In the genomic region with DNA sequence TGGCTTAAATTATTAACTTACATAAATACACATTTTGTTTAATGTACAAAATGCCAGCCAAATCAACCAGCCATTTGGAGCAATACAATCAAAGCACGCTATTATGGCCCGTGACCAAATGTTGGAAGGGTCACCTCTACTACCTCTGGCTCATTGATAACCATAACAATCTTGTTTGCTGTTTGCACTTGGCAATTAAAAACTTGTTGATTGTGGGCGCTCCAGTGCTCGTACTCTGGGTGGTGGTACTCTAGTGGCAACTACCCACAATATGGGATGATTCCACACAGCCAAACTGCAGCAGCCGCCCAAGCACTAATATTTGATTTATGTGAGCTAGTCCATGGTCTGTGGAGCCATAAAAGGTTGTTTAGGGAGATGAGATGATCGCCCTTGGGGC, we compare ENCODE assay signal across 3 fruit fly cellular contexts.
TF ChIP-seq lines count a peak whose summit lies in the region.

No protein-coding gene starts in this region.

- TF ChIP-seq CTCF in whole organism, embryonic (GFP tag; optimal IDR thresholded peaks at IDR 0.05; lab: Kevin White, UChicago), result no peak

TF ChIP-seq in whole organism, adult, 20 proteins besides CTCF, POLR2A, EP300 and RAD21:
- no peak for TF ChIP-seq CG12768 (GFP tag; optimal IDR thresholded peaks at IDR 0.05; lab: Kevin White, UChicago)
- TF ChIP-seq bab1 (GFP tag; optimal IDR thresholded peaks at IDR 0.05; lab: Kevin White, UChicago), result no peak
- peak; percentile 41 for TF ChIP-seq Crg-1 (GFP tag; optimal IDR thresholded peaks at IDR 0.05; lab: Kevin White, UChicago)
- TF ChIP-seq Mnt (GFP tag; optimal IDR thresholded peaks at IDR 0.05; lab: Kevin White, UChicago), result no peak
- peak; percentile 66 for TF ChIP-seq cic (GFP tag; optimal IDR thresholded peaks at IDR 0.05; lab: Kevin White, UChicago)
- TF ChIP-seq CG7045 (GFP tag; optimal IDR thresholded peaks at IDR 0.05; lab: Kevin White, UChicago), result peak; percentile 40
- TF ChIP-seq CG11617 (GFP tag; optimal IDR thresholded peaks at IDR 0.05; lab: Kevin White, UChicago), result peak; percentile 30

TF ChIP-seq in whole organism, embryonic, 481 proteins besides CTCF, POLR2A, EP300 and RAD21 (continues in another document):
- TF ChIP-seq CG11696 (GFP tag; IDR thresholded peaks at IDR 0.05; lab: Robert Waterston, UW) (no peak), vvl (GFP tag; IDR thresholded peaks at IDR 0.05; lab: Robert Waterston, UW) (0 out of 2 replicates have a peak, but pooled peaks have one; percentile 6), trem (tag; optimal IDR thresholded peaks at IDR 0.05; lab: Kevin White, UChicago) (no peak), CG14441 (GFP tag; IDR thresholded peaks at IDR 0.05; lab: Robert Waterston, UW) (no peak), zfh1 (GFP tag; IDR thresholded peaks at IDR 0.05; lab: Robert Waterston, UW) (no peak), dan (GFP tag; IDR thresholded peaks at IDR 0.05; lab: Robert Waterston, UW) (no peak), unpg (GFP tag; optimal IDR thresholded peaks at IDR 0.05; lab: Kevin White, UChicago) (no peak), ind (GFP tag; optimal IDR thresholded peaks at IDR 0.05; lab: Kevin White, UChicago) (no peak), E2f1 (GFP tag; IDR thresholded peaks at IDR 0.05; lab: Robert Waterston, UW) (no peak), ATbp (GFP tag; optimal IDR thresholded peaks at IDR 0.05; lab: Kevin White, UChicago) (peak; percentile 32), CG8359 (GFP tag; optimal IDR thresholded peaks at IDR 0.05; lab: Kevin White, UChicago; ENCODE audit: borderline replicate concordance) (no peak), ro (GFP tag; IDR thresholded peaks at IDR 0.05; lab: Robert Waterston, UW) (no peak), Ets65A (GFP tag; lab: Kevin White, UChicago) (peak; percentile 48), CG1529 (GFP tag; optimal IDR thresholded peaks at IDR 0.05; lab: Kevin White, UChicago) (no peak), mam (GFP tag; optimal IDR thresholded peaks at IDR 0.05; lab: Kevin White, UChicago) (no peak), usp (GFP tag; optimal IDR thresholded peaks at IDR 0.05; lab: Kevin White, UChicago) (no peak), Lpt (GFP tag; optimal IDR thresholded peaks at IDR 0.05; lab: Kevin White, UChicago) (no peak), CG9437 (GFP tag; optimal IDR thresholded peaks at IDR 0.05; lab: Kevin White, UChicago) (no peak), CG14014 (GFP tag; IDR thresholded peaks at IDR 0.05; lab: Robert Waterston, UW) (no peak), Abd-B (GFP tag; optimal IDR thresholded peaks at IDR 0.05; lab: Kevin White, UChicago) (no peak), Dip2 (GFP tag; IDR thresholded peaks at IDR 0.05; lab: Robert Waterston, UW) (no peak), cad (GFP tag; optimal IDR thresholded peaks at IDR 0.05; lab: Kevin White, UChicago) (no peak), CG10543 (GFP tag; optimal IDR thresholded peaks at IDR 0.05; lab: Kevin White, UChicago) (no peak), tup (GFP tag; optimal IDR thresholded peaks at IDR 0.05; lab: Kevin White, UChicago) (no peak), CG1024 (GFP tag; IDR thresholded peaks at IDR 0.05; lab: Robert Waterston, UW) (peak; percentile 16; the same call in 1 of the 2 replicates), lov (optimal IDR thresholded peaks at IDR 0.05; lab: Kevin White, UChicago) (no peak), lov (GFP tag; IDR thresholded peaks at IDR 0.05; lab: Robert Waterston, UW) (0 out of 3 replicates have a peak, but pooled peaks have one; percentile 18), CG8944 (GFP tag; optimal IDR thresholded peaks at IDR 0.05; lab: Kevin White, UChicago) (no peak), CG8290 (GFP tag; optimal IDR thresholded peaks at IDR 0.05; lab: Kevin White, UChicago) (no peak), CG8290 (tag; optimal IDR thresholded peaks at IDR 0.05; lab: Kevin White, UChicago) (peak in 1 of 2 experiments; percentile 28), tap (tag; optimal IDR thresholded peaks at IDR 0.05; lab: Kevin White, UChicago) (no peak), Bgb (GFP tag; IDR thresholded peaks at IDR 0.05; lab: Robert Waterston, UW; ENCODE audit: partially characterized antibody) (no peak), CG12769 (tag; optimal IDR thresholded peaks at IDR 0.05; lab: Kevin White, UChicago) (no peak), CG16813 (GFP tag; IDR thresholded peaks at IDR 0.05; lab: Robert Waterston, UW; ENCODE audit: partially characterized antibody) (no peak), ci (GFP tag; IDR thresholded peaks at IDR 0.05; lab: Robert Waterston, UW) (0 out of 3 replicates have a peak, but pooled peaks have one; percentile 38), ssp (GFP tag; IDR thresholded peaks at IDR 0.05; lab: Robert Waterston, UW) (no peak), sc (optimal IDR thresholded peaks at IDR 0.05; lab: Kevin White, UChicago) (no peak), sc (GFP tag; optimal IDR thresholded peaks at IDR 0.05; lab: Kevin White, UChicago) (peak; percentile 14), CG14860 (GFP tag; IDR thresholded peaks at IDR 0.05; lab: Robert Waterston, UW; ENCODE audit: partially characterized antibody) (no peak), bcd (GFP tag; optimal IDR thresholded peaks at IDR 0.05; lab: Kevin White, UChicago) (no peak)

TF ChIP-seq in whole organism, prepupa, 60 proteins besides CTCF, POLR2A, EP300 and RAD21:
- TF ChIP-seq eg (GFP tag; IDR thresholded peaks at IDR 0.05; lab: Robert Waterston, UW) (no peak), fkh (GFP tag; optimal IDR thresholded peaks at IDR 0.05; lab: Kevin White, UChicago) (peak; percentile 62), Hr4 (GFP tag; optimal IDR thresholded peaks at IDR 0.05; lab: Kevin White, UChicago) (no peak), CG8319 (GFP tag; optimal IDR thresholded peaks at IDR 0.05; lab: Kevin White, UChicago) (no peak), acj6 (GFP tag; optimal IDR thresholded peaks at IDR 0.05; lab: Kevin White, UChicago) (no peak), CG4318 (GFP tag; optimal IDR thresholded peaks at IDR 0.05; lab: Kevin White, UChicago) (no peak)
